Worm (Caenorhabditis elegans) whole organism, mixed stage, embryonic: ENCODE data around the gene abu-8.

Experiments used
- bed-3 ChIP-seq: fragments of 200-800 bp; sonication (Bioruptor generic); optimal IDR thresholded peaks from 3 replicates; lab custom pipeline; 2018; ENCODE audit warnings: mild to moderate bottlenecking, missing genetic modification characterization, moderate library complexity, missing compliant biosample characterization
- blmp-1 ChIP-seq: fragments of 150-350 bp; optimal IDR thresholded peaks from 2 replicates; lab custom pipeline; 2014; ENCODE audit warnings: missing biosample characterization, missing genetic modification characterization
- ceh-39 ChIP-seq: fragments of 150-350 bp; optimal IDR thresholded peaks from 2 replicates; lab custom pipeline; 2014; ENCODE audit warnings: missing biosample characterization, missing genetic modification characterization
- ceh-43 ChIP-seq: fragments of 200-800 bp; sonication (Bioruptor generic); optimal IDR thresholded peaks from 2 replicates; lab custom pipeline; 2018; ENCODE audit warnings: mild to moderate bottlenecking, missing genetic modification characterization, moderate library complexity, missing compliant biosample characterization
- ces-1 ChIP-seq: fragments of 150-350 bp; optimal IDR thresholded peaks from 2 replicates; lab custom pipeline; 2014; ENCODE audit warnings: missing biosample characterization, missing genetic modification reagents, missing genetic modification characterization
- cnd-1 ChIP-seq: fragments of 200-800 bp; sonication (Bioruptor generic); optimal IDR thresholded peaks from 2 replicates; lab custom pipeline; 2018; ENCODE audit warnings: mild to moderate bottlenecking, missing genetic modification characterization, missing compliant biosample characterization
- drap-1 ChIP-seq: fragments of 200-800 bp; sonication (Bioruptor generic); optimal IDR thresholded peaks from 3 replicates; lab custom pipeline; 2018; ENCODE audit warnings: mild to moderate bottlenecking, missing genetic modification characterization, missing compliant biosample characterization
- elt-1 ChIP-seq: sonication (generic microtip); optimal IDR thresholded peaks from 2 replicates; lab custom pipeline; 2017; ENCODE audit warnings: missing genetic modification characterization, mild to moderate bottlenecking, missing compliant biosample characterization, antibody characterized with exemption, moderate library complexity, borderline replicate concordance; ENCODE audit not compliant: insufficient read depth
- flh-1 ChIP-seq: fragments of 200-800 bp; sonication (Bioruptor generic); optimal IDR thresholded peaks from 2 replicates; lab custom pipeline; 2018; ENCODE audit warnings: mild to moderate bottlenecking, missing genetic modification characterization, moderate library complexity, missing compliant biosample characterization
- ham-2 ChIP-seq: fragments of 200-800 bp; sonication (Bioruptor generic); optimal IDR thresholded peaks from 2 replicates; lab custom pipeline; 2018; ENCODE audit warnings: mild to moderate bottlenecking, missing genetic modification characterization, missing compliant biosample characterization
- hlh-1 ChIP-seq: fragments of 150-350 bp; optimal IDR thresholded peaks from 2 replicates; lab custom pipeline; 2014; ENCODE audit warnings: missing biosample characterization, missing genetic modification reagents, missing genetic modification characterization
- lin-13 ChIP-seq: fragments of 150-350 bp; optimal IDR thresholded peaks from 2 replicates; lab custom pipeline; 2014; ENCODE audit warnings: missing biosample characterization, missing genetic modification characterization
- lin-32 ChIP-seq: fragments of 200-800 bp; sonication (Bioruptor generic); optimal IDR thresholded peaks from 2 replicates; lab custom pipeline; 2018; ENCODE audit warnings: mild to moderate bottlenecking, missing genetic modification characterization, missing compliant biosample characterization
- lsy-2 ChIP-seq: fragments of 150-350 bp; optimal IDR thresholded peaks from 2 replicates; lab custom pipeline; 2014; ENCODE audit warnings: missing biosample characterization, missing genetic modification characterization
- mab-5 ChIP-seq: fragments of 150-350 bp; optimal IDR thresholded peaks from 2 replicates; lab custom pipeline; 2014; ENCODE audit warnings: missing biosample characterization, missing genetic modification characterization
- mep-1 ChIP-seq: fragments of 150-350 bp; optimal IDR thresholded peaks from 2 replicates; lab custom pipeline; 2017; ENCODE audit warnings: missing biosample characterization, missing genetic modification reagents, missing genetic modification characterization, inconsistent platforms
- mls-2 ChIP-seq: sonication (generic microtip); optimal IDR thresholded peaks from 2 replicates; lab custom pipeline; 2016; ENCODE audit warnings: mild to moderate bottlenecking, missing genetic modification characterization, moderate library complexity, missing compliant biosample characterization
- nhr-12 ChIP-seq: fragments of 150-350 bp; optimal IDR thresholded peaks from 2 replicates; lab custom pipeline; 2014; ENCODE audit warnings: missing biosample characterization, missing genetic modification characterization
- nhr-2 ChIP-seq: fragments of 150-350 bp; optimal IDR thresholded peaks from 2 replicates; lab custom pipeline; 2014; ENCODE audit warnings: missing biosample characterization, missing genetic modification characterization
- nhr-237 ChIP-seq: fragments of 150-350 bp; optimal IDR thresholded peaks from 2 replicates; lab custom pipeline; 2014; ENCODE audit warnings: missing biosample characterization, missing genetic modification characterization
- nhr-28 ChIP-seq: fragments of 150-350 bp; optimal IDR thresholded peaks from 2 replicates; lab custom pipeline; 2014; ENCODE audit warnings: missing biosample characterization, missing genetic modification characterization
- nhr-76 ChIP-seq: sonication (generic microtip); optimal IDR thresholded peaks from 2 replicates; lab custom pipeline; 2017; ENCODE audit warnings: missing biosample characterization, missing genetic modification characterization
- pha-4 ChIP-seq: fragments of 150-350 bp; optimal IDR thresholded peaks from 2 replicates; lab custom pipeline; 2018; ENCODE audit warnings: missing biosample characterization, missing genetic modification reagents, missing genetic modification characterization
- sem-2 ChIP-seq: fragments of 200-800 bp; sonication (Bioruptor generic); optimal IDR thresholded peaks from 2 replicates; lab custom pipeline; 2018; ENCODE audit warnings: mild to moderate bottlenecking, missing genetic modification characterization, missing compliant biosample characterization
- snpc-4 ChIP-seq: fragments of 150-350 bp; optimal IDR thresholded peaks from 2 replicates; lab custom pipeline; 2014; ENCODE audit warnings: missing biosample characterization, missing genetic modification characterization
- sptf-1 ChIP-seq: sonication (generic microtip); optimal IDR thresholded peaks from 2 replicates; lab custom pipeline; 2017; ENCODE audit warnings: mild to moderate bottlenecking, missing genetic modification characterization, moderate library complexity, missing compliant biosample characterization
- tbx-8 ChIP-seq: fragments of 200-800 bp; sonication (Bioruptor generic); optimal IDR thresholded peaks from 2 replicates; lab custom pipeline; 2018; ENCODE audit warnings: mild to moderate bottlenecking, missing genetic modification characterization, moderate library complexity, missing compliant biosample characterization
- unc-120 ChIP-seq: sonication (generic microtip); optimal IDR thresholded peaks from 2 replicates; lab custom pipeline; 2017; ENCODE audit warnings: missing genetic modification characterization, missing compliant biosample characterization; ENCODE audit not compliant: poor library complexity, severe bottlenecking
- unc-39 ChIP-seq: fragments of 150-350 bp; optimal IDR thresholded peaks from 2 replicates; lab custom pipeline; 2014; ENCODE audit warnings: missing biosample characterization, missing genetic modification characterization
- unc-62 ChIP-seq: fragments of 150-350 bp; optimal IDR thresholded peaks from 2 replicates; lab custom pipeline; 2014; ENCODE audit warnings: missing biosample characterization, missing genetic modification reagents, missing genetic modification characterization
- zip-8 ChIP-seq: fragments of 150-350 bp; optimal IDR thresholded peaks from 2 replicates; lab custom pipeline; 2014; ENCODE audit warnings: missing biosample characterization, missing genetic modification characterization
- ztf-11 ChIP-seq: fragments of 150-350 bp; optimal IDR thresholded peaks from 2 replicates; lab custom pipeline; 2014; ENCODE audit warnings: missing biosample characterization, missing genetic modification characterization

abu-8 gene

ce11 chrV:5178051-5178450 is 16.4 kb downstream of the abu-8 start:
- TF ChIP-seq ceh-39, result no peak

- TF ChIP-seq ces-1, result no peak
- no peak for TF ChIP-seq lin-13 (tag; lab: Kevin White, UChicago)
- no peak for TF ChIP-seq blmp-1
- no peak for TF ChIP-seq ztf-11
- no peak for TF ChIP-seq nhr-76 (tag; lab: Kevin White, UChicago)
- no peak for TF ChIP-seq lsy-2
- no peak for TF ChIP-seq nhr-12 (tag; lab: Kevin White, UChicago)
- TF ChIP-seq sem-2 (GFP tag; lab: Kevin White, UChicago), result no peak
- no peak for TF ChIP-seq ceh-43 (GFP tag; lab: Kevin White, UChicago)
- TF ChIP-seq bed-3 (GFP tag; lab: Kevin White, UChicago), result no peak
- TF ChIP-seq sptf-1, result no peak
- TF ChIP-seq pha-4 (tag; lab: Kevin White, UChicago), result no peak
- no peak for TF ChIP-seq ceh-39
- no peak for TF ChIP-seq ham-2 (GFP tag; lab: Kevin White, UChicago)
- TF ChIP-seq unc-62 (GFP tag; lab: Kevin White, UChicago), result no peak
- no peak for TF ChIP-seq unc-39
- no peak for TF ChIP-seq mab-5 (tag; lab: Kevin White, UChicago)
- TF ChIP-seq unc-120 (tag; lab: Kevin White, UChicago), result no peak
- no peak for TF ChIP-seq snpc-4
- TF ChIP-seq mep-1 (tag; lab: Kevin White, UChicago), result no peak
These were observed 17.2 kb downstream of the abu-8 start, which contains the start of gene ugt-51 for ce11 chrV:5177209-5177608. ugt-51 (minus strand) TSS chrV:5177309.

ce11 chrV:5172833-5173232 is 21.6 kb downstream of the abu-8 start, which contains the start of gene srt-65:
srt-65 (minus strand) TSS chrV:5172933.
- no peak for TF ChIP-seq ceh-43 (GFP tag; lab: Kevin White, UChicago)
- TF ChIP-seq elt-1 (tag; lab: Kevin White, UChicago), result no peak
- no peak for TF ChIP-seq cnd-1 (tag; lab: Kevin White, UChicago)
- TF ChIP-seq nhr-76 (tag; lab: Kevin White, UChicago), result no peak
- TF ChIP-seq sptf-1, result no peak
- TF ChIP-seq ces-1, result no peak
- TF ChIP-seq mls-2 (tag; lab: Kevin White, UChicago), result no peak
- TF ChIP-seq lin-32, result no peak
- TF ChIP-seq zip-8 (tag; lab: Kevin White, UChicago), result no peak
- TF ChIP-seq unc-120 (tag; lab: Kevin White, UChicago), result no peak
- no peak for TF ChIP-seq ham-2 (GFP tag; lab: Kevin White, UChicago)
- no peak for TF ChIP-seq nhr-28
- TF ChIP-seq blmp-1, result no peak
- no peak for TF ChIP-seq lsy-2
- no peak for TF ChIP-seq hlh-1 (tag; lab: Kevin White, UChicago)
- TF ChIP-seq tbx-8 (GFP tag; lab: Kevin White, UChicago), result no peak
- no peak for TF ChIP-seq lin-13 (tag; lab: Kevin White, UChicago)
- no peak for TF ChIP-seq flh-1 (GFP tag; lab: Kevin White, UChicago)
- TF ChIP-seq mep-1 (tag; lab: Kevin White, UChicago), result no peak
- TF ChIP-seq sem-2 (GFP tag; lab: Kevin White, UChicago), result no peak

- TF ChIP-seq tbx-8 (GFP tag; lab: Kevin White, UChicago), result no peak
- no peak for TF ChIP-seq nhr-2 (tag; lab: Kevin White, UChicago)
- TF ChIP-seq nhr-28, result no peak
- no peak for TF ChIP-seq cnd-1 (tag; lab: Kevin White, UChicago)
- TF ChIP-seq nhr-237 (tag; lab: Kevin White, UChicago), result no peak
- no peak for TF ChIP-seq unc-120 (tag; lab: Kevin White, UChicago)
These were observed 24.8 kb downstream of the abu-8 start, which contains the start of gene srt-64 for ce11 chrV:5169586-5169985. srt-64 (minus strand) TSS chrV:5169686.

- TF ChIP-seq unc-120 (tag; lab: Kevin White, UChicago) (no peak), nhr-237 (tag; lab: Kevin White, UChicago) (no peak), ces-1 (no peak), drap-1 (GFP tag; lab: Kevin White, UChicago) (no peak), mab-5 (tag; lab: Kevin White, UChicago) (no peak), tbx-8 (GFP tag; lab: Kevin White, UChicago) (no peak)
These were observed 29.0 kb downstream of the abu-8 start, which contains the start of gene srw-140 for ce11 chrV:5165426-5165825. srw-140 (plus strand) TSS chrV:5165726.
